Fruit fly (Drosophila melanogaster): ENCODE results near the gene sif.

Gene sif

dm6 chr3L:5630176-5630583, 27.5 kb upstream of the sif start:
- TF ChIP-seq CG17801 (GFP tag; optimal IDR thresholded peaks at IDR 0.05; ENCODE audit: partially characterized antibody) = no peak

DNA sequence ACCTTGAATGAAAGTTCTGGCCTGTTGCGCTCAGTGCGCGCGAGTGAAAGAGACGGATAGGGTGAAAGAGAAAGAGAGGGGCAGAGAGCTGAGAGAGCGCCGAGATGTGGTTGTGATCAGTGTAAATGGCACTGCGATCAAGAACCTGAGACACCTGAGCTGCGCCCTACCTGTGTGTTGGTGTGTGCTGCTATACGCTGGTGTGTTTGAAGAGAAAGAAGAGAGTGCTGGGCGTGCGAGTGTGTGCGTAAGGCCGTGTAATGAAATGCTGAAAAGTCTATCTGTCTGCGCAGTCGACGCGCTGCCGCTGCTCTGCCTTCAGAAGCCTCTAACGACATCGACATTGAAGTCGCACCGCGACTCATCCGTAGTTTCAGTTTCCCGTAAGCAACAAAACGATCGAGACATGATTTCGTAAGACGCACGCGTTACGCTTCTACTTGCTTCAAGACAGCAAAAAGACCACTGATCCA, 27.1 kb upstream of the sif start, which contains the start of gene Blimp-1:
Gene Blimp-1, plus strand, starts transcription at position 376 of the 473 bp plus-strand sequence.
- no peak for TF ChIP-seq CG17801 (GFP tag; optimal IDR thresholded peaks at IDR 0.05; ENCODE audit: partially characterized antibody)

DNA sequence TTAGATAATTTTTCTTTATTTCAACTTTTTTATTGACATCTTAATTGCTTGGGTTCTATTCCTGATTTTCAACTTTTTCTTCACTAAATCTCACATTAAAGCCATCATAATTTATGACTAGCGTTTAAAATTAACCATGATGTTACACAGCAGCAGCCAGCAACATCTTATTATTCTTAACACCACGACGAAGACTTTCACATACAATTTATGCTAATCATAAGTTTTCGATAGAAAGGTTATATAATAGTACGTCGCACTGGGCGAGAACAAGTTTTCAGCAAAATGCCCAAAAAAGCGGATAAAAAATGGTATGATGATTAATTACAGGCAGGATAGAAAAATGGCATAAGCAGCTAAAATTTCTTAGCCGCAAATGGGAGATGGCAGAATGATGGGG, 25.8 kb upstream of the sif start:
- TF ChIP-seq CG17801 (GFP tag; optimal IDR thresholded peaks at IDR 0.05; ENCODE audit: partially characterized antibody) = no peak

- no peak for TF ChIP-seq CG17801 (GFP tag; optimal IDR thresholded peaks at IDR 0.05; ENCODE audit: partially characterized antibody)
These were observed 24.2 kb upstream of the sif start for dm6 chr3L:5633247-5634187.

DNA sequence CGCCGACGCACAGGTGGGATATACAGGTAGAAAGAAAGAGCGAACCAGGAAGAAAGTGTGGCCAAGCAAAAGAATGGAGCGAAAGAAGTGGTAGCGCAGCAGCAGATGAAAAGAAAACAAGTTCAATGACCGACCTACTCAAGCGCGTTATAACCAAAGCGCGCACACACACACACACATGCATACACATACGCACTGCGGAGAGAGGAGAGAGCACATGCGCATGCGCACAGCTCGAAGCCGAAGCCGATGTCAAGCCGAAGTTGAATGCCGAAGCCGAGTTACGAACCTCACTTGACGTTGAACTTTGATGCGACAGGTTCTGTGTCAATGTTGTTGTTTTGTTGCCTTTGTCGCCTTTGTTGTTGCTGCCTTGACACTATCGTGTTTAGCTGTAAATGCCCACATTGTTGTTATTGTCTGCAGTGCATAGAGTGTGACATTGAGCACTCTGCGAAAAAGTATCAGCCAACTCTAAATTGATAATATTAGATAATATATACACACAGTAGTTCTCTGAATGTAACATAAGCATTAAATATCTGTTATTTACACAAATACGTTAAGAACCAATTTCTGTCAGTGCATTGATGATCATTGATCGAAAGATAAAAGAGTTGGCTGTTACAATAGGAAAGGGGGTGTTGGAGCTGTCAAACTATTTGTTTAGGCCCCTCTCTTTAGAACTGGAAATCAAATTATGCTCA, 23.4 kb upstream of the sif start:
- TF ChIP-seq CG17801 (GFP tag; optimal IDR thresholded peaks at IDR 0.05; ENCODE audit: partially characterized antibody) = no peak

dm6 chr3L:5635237-5636025, 22.3 kb upstream of the sif start:
- TF ChIP-seq CG17801 (GFP tag; optimal IDR thresholded peaks at IDR 0.05; ENCODE audit: partially characterized antibody) = no peak

DNA sequence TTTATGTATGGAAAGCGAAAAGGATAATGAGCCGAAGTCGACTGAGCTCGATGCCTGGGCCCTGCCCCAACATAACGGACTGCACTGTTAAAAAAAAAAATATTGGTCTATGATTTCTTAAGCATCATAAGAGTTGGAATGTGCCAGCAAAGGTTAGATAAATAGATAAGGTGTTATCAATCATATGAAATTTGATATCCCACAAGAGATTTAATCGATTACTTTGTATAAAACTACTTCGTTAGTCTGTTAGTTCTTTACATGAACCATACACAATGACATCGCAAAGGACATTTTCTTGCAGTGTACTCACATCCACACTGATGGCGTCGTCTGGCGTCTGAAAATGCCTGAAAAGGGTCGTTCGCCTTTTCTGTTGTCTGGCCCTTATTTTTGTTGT, 20.2 kb upstream of the sif start:
- no peak for TF ChIP-seq CG17801 (GFP tag; optimal IDR thresholded peaks at IDR 0.05; ENCODE audit: partially characterized antibody)

- TF ChIP-seq CG17801 (GFP tag; optimal IDR thresholded peaks at IDR 0.05; ENCODE audit: partially characterized antibody) = no peak
These were observed 19.1 kb upstream of the sif start for dm6 chr3L:5638542-5639045.

- no peak for TF ChIP-seq CG17801 (GFP tag; optimal IDR thresholded peaks at IDR 0.05; ENCODE audit: partially characterized antibody)
These were observed 18.2 kb upstream of the sif start for dm6 chr3L:5639474-5639873.

DNA sequence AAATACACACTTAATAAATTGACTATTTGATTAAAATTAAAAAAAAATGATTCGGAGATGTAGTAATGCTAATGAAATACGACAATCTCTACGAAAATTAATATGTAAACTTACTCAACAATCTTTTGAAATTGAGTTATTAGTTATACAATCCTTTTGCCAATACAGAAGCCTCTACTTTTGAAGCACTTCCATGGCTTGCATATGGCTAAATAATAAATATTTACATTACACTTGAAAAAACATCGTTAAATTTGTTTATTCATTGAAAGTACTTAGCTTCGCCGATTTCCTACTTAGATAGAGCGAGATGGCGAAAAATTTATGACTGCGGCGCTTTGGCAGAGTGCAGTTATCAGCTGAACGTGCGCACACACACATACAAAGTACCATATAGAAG, 17.0 kb upstream of the sif start:
- TF ChIP-seq CG17801 (GFP tag; optimal IDR thresholded peaks at IDR 0.05; ENCODE audit: partially characterized antibody) = no peak

DNA sequence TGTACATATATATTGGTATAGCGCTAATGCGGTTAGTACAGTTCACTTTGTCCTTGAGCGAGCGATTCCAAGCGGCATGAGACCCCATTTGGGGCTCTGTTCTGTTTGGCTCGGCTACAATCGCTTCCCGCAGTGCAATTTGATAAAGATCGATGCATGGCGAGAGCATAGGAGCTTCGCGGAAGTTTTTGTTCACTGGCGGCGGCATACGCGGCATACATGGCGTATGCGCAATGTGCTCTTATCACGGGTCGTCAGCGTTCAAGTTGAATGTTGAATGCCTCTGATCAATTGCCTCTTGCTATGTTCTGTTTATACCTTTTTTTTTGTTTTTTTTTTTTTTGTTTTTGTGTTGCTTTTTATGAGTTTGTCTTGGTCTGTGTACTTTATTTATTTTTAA, 16.6 kb upstream of the sif start:
- TF ChIP-seq CG17801 (GFP tag; optimal IDR thresholded peaks at IDR 0.05; ENCODE audit: partially characterized antibody) = no peak

DNA sequence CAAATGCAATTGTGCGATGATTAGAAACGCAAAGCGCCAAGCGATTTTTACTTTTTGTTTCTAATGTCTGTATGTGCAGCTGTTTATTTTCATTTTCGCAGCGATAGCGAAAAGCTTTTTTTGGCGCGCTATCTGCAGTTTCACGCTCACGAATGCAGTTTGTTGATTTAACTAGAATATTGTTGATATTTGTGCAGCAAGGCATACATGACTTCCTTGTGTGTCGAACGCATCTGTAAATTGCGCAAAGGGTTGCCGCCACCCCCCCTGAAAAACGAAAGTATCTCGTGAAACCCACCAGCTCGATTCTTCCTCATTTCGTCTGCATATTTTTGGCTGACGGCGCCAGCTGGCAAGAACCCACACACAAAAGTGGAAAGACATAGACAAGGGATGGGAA, 16.2 kb upstream of the sif start:
- TF ChIP-seq CG17801 (GFP tag; optimal IDR thresholded peaks at IDR 0.05; ENCODE audit: partially characterized antibody) = no peak

dm6 chr3L:5642837-5643236, 14.9 kb upstream of the sif start:
- no peak for TF ChIP-seq CG17801 (GFP tag; optimal IDR thresholded peaks at IDR 0.05; ENCODE audit: partially characterized antibody)

DNA sequence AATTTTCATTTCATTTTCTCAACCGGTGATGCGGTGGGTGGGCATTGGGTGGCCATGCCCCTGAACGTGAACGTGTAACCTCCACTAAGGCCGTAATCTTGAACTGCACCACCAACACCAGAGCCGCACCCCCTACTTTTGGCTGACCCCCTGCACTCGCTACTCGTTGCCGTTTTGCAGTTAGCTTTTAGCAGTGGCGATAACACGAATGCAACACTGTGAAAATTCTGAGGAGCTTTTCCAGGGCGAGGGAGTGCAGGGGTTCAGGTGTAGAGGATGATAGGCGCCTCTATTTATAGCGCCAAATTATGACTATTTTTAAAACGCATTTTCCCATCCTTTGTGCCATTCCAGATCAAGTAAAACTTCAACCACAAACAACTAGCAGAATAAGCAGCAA, 14.0 kb upstream of the sif start:
- TF ChIP-seq CG17801 (GFP tag; optimal IDR thresholded peaks at IDR 0.05; ENCODE audit: partially characterized antibody) = no peak

- no peak for TF ChIP-seq CG17801 (GFP tag; optimal IDR thresholded peaks at IDR 0.05; ENCODE audit: partially characterized antibody)
These were observed 3.3 kb upstream of the sif start, which contains the start of gene lin-28 for dm6 chr3L:5654403-5654883. Gene lin-28 (plus strand): TSS chr3L:5654681.
